Worm (Caenorhabditis elegans): ENCODE measurements around the gene W02B12.16.

DNA sequence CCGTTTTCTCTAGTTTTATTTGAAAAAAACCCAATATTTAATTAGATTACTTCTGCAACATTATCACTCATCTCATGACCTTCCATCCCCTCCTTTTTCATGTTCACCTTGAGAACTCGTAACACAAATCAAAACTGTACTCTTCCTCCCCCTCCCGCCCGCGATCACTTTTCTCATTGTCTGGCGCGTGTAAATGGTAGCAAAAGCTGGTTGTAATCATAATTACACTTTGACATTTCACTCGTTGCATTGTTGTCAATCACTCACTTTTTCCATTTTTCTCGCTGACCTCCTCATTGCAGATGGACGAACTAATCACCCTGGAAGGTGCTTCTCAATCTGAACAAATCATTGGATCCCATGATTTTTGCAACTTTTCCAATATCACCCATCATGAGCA is 34.1 kb upstream of the W02B12.16 start, which contains the start of gene npr-41:
- TF ChIP-seq egl-27 (tag; optimal IDR thresholded peaks at IDR 0.05) (no peak), hif-1 (tag; optimal IDR thresholded peaks at IDR 0.05) (no peak), nhr-237 (tag; optimal IDR thresholded peaks at IDR 0.05) (no peak), nhr-77 (tag; optimal IDR thresholded peaks at IDR 0.05) (no peak), ceh-28 (tag; optimal IDR thresholded peaks at IDR 0.05) (no peak), unc-62 (GFP tag; optimal IDR thresholded peaks at IDR 0.05 in 1 of 2) (no peak), unc-62 (tag; optimal IDR thresholded peaks at IDR 0.05) (no peak), nhr-76 (tag; optimal IDR thresholded peaks at IDR 0.05) (no peak), mep-1 (tag; optimal IDR thresholded peaks at IDR 0.05) (no peak), skn-1 (tag; optimal IDR thresholded peaks at IDR 0.05) (no peak), nhr-25 (tag; optimal IDR thresholded peaks at IDR 0.05; ENCODE audit: borderline replicate concordance, insufficient read depth) (no peak), nhr-28 (tag; optimal IDR thresholded peaks at IDR 0.05) (no peak), ceh-44 (GFP tag; IDR thresholded peaks at IDR 0.05) (no peak)
